Worm (Caenorhabditis elegans): ENCODE measurements around the gene C16C8.25.
"Not testable (repeated sequence)": the region's sequence is repeated elsewhere in the genome, so short reads cannot be mapped to it uniquely, and the experiment has no call there.

Gene C16C8.25

ce11 chrII:3447906-3448305 lies 1.1 kb upstream of the C16C8.25 start, which contains the start of gene C16C8.21:
Gene C16C8.21 (plus strand): TSS chrII:3448206.
- TF ChIP-seq tbx-9 (tag; optimal IDR thresholded peaks at IDR 0.05; ENCODE audit: borderline replicate concordance) (no peak), gei-17 (GFP tag; optimal IDR thresholded peaks at IDR 0.05) (no peak), aptf-3 (GFP tag; IDR thresholded peaks at IDR 0.05) (no peak), pbrm-1 (GFP tag; IDR thresholded peaks at IDR 0.05) (no peak), attf-5 (GFP tag; optimal IDR thresholded peaks at IDR 0.05) (no peak), C06A6.2 (GFP tag; conservative IDR thresholded peaks at IDR 0.05) (no peak), sptf-2 (GFP tag; optimal IDR thresholded peaks at IDR 0.05) (no peak), egrh-3 (GFP tag; IDR thresholded peaks at IDR 0.05) (no peak), F22D6.2 (tag; optimal IDR thresholded peaks at IDR 0.05) (no peak), dox-1 (GFP tag; IDR thresholded peaks at IDR 0.05) (no peak), ztf-3 (GFP tag; optimal IDR thresholded peaks at IDR 0.05) (no peak), T26A5.8 (tag; optimal IDR thresholded peaks at IDR 0.05) (no peak), hmg-20 (GFP tag; IDR thresholded peaks at IDR 0.05) (no peak), Y53F4B.3 (GFP tag; IDR thresholded peaks at IDR 0.05) (no peak), snpc-3.4 (tag; optimal IDR thresholded peaks at IDR 0.05) (no peak), let-607 (tag; optimal IDR thresholded peaks at IDR 0.05) (no peak), lag-1 (GFP tag; IDR thresholded peaks at IDR 0.05) (no peak)

ce11 chrII:3449514-3449913 lies 484 bp downstream of the C16C8.25 start, which contains the start of gene C16C8.14:
Gene C16C8.14 (plus strand): TSS chrII:3449814.
- not testable (repeated sequence) for TF ChIP-seq B0019.2 (GFP tag; conservative IDR thresholded peaks at IDR 0.05); F57A8.1 (GFP tag; optimal IDR thresholded peaks at IDR 0.05); chd-7 (tag; optimal IDR thresholded peaks at IDR 0.05)

- TF ChIP-seq lsl-1 (GFP tag; optimal IDR thresholded peaks at IDR 0.05) (peak; percentile 72), D2030.7 (GFP tag; IDR thresholded peaks at IDR 0.05) (peak; percentile 18; the same call in 1 of the 2 replicates), akir-1 (GFP tag; optimal IDR thresholded peaks at IDR 0.05) (no peak)
Observed at ce11 chrII:3452421-3452820, 3.4 kb downstream of the C16C8.25 start, which contains the start of gene C16C8.12. Gene C16C8.12 (plus strand): TSS chrII:3452721.

- TF ChIP-seq egrh-3 (GFP tag; IDR thresholded peaks at IDR 0.05): no peak
- peak; percentile 51; the same call in 1 of the 2 replicates for TF ChIP-seq madf-6 (GFP tag; IDR thresholded peaks at IDR 0.05)
- no peak for TF ChIP-seq ceh-27 (GFP tag; optimal IDR thresholded peaks at IDR 0.05)
- TF ChIP-seq xnd-1 (tag; optimal IDR thresholded peaks at IDR 0.05): peak; percentile 7
- peak; percentile 20 for TF ChIP-seq athp-1 (tag; optimal IDR thresholded peaks at IDR 0.05)
- TF ChIP-seq lsl-1 (GFP tag; optimal IDR thresholded peaks at IDR 0.05): peak; percentile 80
- TF ChIP-seq F33H1.4 (GFP tag; IDR thresholded peaks at IDR 0.05): 0 out of 2 replicates have a peak, but pooled peaks have one; percentile 25
Observed at ce11 chrII:3453521-3453920, 4.5 kb downstream of the C16C8.25 start, which contains the start of gene C16C8.11. Gene C16C8.11 (plus strand): TSS chrII:3453708.

- TF ChIP-seq K12H6.12 (tag; optimal IDR thresholded peaks at IDR 0.05): no peak
- no peak for TF ChIP-seq ztf-26 (tag; optimal IDR thresholded peaks at IDR 0.05)
- no peak for TF ChIP-seq ama-1 (optimal IDR thresholded peaks at IDR 0.05)
- TF ChIP-seq ama-1 (GFP tag; optimal IDR thresholded peaks at IDR 0.05): no peak
- no peak for TF ChIP-seq athp-1 (tag; optimal IDR thresholded peaks at IDR 0.05)
- no peak for TF ChIP-seq ztf-6 (GFP tag; IDR thresholded peaks at IDR 0.05)
Observed at ce11 chrII:3458209-3458608, 9.2 kb downstream of the C16C8.25 start, which contains the start of the genes C16C8.26 and C16C8.19. Gene C16C8.26 (minus strand): TSS chrII:3458309. Gene C16C8.19 (plus strand): TSS chrII:3458487.

All from whole organism, young adult.